Worm (Caenorhabditis elegans): ENCODE measurements around the gene dao-6.

The dao-6 gene

DNA sequence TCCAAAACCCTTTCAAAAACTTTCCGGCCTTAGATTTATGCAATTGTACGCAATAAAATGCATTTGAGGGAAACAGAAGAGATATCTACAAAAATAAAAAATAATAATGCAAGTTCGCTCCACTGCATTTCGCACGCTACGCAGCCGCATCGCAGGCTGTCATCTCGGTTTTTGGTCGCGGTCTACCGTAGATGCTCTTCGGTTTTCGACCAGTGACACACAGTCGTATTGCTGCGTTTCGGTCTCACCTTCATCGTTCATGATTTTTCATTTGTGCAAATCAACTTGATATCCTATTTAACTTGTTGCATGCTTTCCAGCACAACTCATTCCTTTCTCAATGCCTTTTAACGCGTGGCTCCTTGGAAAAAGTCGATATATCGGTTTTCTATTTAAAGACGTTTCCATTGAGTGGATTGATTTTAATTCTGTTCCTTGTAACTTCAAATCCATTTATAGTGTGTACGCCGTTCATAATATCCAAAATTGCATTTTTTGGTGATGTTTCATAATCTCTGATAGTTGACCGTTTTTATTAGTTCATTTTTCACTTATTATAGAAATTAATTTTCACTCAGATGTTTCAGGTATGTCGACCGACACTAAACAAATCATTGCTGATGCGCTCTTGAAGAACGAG, 44.8 kb upstream of the dao-6 start, which contains the start of gene vha-1 (continued):
- TF ChIP-seq nhr-76 (tag; optimal IDR thresholded peaks at IDR 0.05) (no peak), lsy-2 (tag; optimal IDR thresholded peaks at IDR 0.05) (peak; percentile 91)

DNA sequence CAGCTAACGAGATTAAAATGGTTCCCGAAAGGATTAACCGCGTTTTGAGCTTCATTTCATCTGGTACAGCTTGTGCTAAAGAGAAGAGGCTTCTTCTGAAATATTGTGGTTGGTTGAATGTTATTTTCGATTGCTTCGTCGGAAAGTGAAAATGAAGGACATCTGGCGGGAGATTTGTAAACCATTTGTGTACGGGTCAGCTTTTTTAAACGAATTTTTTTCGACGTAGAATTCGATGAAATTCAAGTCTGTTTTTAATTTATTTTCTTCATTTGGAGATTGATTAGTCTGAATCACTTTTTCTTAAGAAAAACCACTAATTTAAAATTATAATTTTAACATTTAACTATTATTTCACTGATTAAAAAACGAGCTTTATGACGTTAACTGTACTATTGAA, 44.3 kb upstream of the dao-6 start, which contains the start of gene sqv-3:
Gene sqv-3 (minus strand): TSS at position 101 of the 400 bp plus-strand sequence.
- TF ChIP-seq nhr-237 (tag; optimal IDR thresholded peaks at IDR 0.05) (no peak), ztf-11 (tag; optimal IDR thresholded peaks at IDR 0.05) (no peak), M03D4.4 (tag; optimal IDR thresholded peaks at IDR 0.05) (no peak), ham-2 (GFP tag; optimal IDR thresholded peaks at IDR 0.05) (no peak), lsy-2 (tag; optimal IDR thresholded peaks at IDR 0.05) (no peak), mab-5 (tag; optimal IDR thresholded peaks at IDR 0.05) (no peak), ceh-43 (GFP tag; optimal IDR thresholded peaks at IDR 0.05) (no peak), elt-3 (tag; optimal IDR thresholded peaks at IDR 0.05) (no peak), flh-1 (GFP tag; optimal IDR thresholded peaks at IDR 0.05) (no peak), mep-1 (tag; optimal IDR thresholded peaks at IDR 0.05) (no peak), cnd-1 (tag; optimal IDR thresholded peaks at IDR 0.05) (no peak), tbx-8 (GFP tag; optimal IDR thresholded peaks at IDR 0.05) (no peak), hlh-1 (tag; optimal IDR thresholded peaks at IDR 0.05) (no peak), unc-39 (tag; optimal IDR thresholded peaks at IDR 0.05) (no peak), ces-1 (GFP tag; optimal IDR thresholded peaks at IDR 0.05) (no peak), mls-2 (tag; optimal IDR thresholded peaks at IDR 0.05) (no peak)

DNA sequence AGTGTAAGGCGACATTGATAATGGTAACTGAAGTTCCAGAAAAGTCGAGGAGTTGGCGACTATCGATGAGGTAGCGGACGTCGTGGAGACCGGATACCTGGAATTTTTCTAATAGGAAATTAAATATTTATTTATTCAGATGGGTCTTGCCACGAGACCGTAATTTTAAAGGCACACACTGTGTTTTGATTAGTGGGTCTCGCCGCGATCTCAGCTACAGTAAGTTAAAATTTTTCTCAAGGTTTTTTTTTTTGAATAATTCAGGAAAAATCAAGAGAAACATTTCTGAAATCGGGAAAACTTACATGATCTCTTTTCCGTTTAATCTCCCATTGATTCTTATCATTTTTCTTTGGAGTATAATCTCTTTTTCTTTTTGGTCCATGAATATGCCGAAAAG, 43.1 kb upstream of the dao-6 start:
- TF ChIP-seq nhr-2 (tag; optimal IDR thresholded peaks at IDR 0.05) (no peak), unc-120 (tag; optimal IDR thresholded peaks at IDR 0.05; ENCODE audit: poor library complexity, severe bottlenecking) (no peak), lsy-2 (tag; optimal IDR thresholded peaks at IDR 0.05) (no peak), elt-3 (tag; optimal IDR thresholded peaks at IDR 0.05) (no peak), M03D4.4 (tag; optimal IDR thresholded peaks at IDR 0.05) (no peak), nhr-12 (tag; optimal IDR thresholded peaks at IDR 0.05) (no peak), mab-5 (tag; optimal IDR thresholded peaks at IDR 0.05) (no peak), sem-2 (GFP tag; optimal IDR thresholded peaks at IDR 0.05) (no peak), lin-13 (tag; optimal IDR thresholded peaks at IDR 0.05) (no peak), blmp-1 (tag; optimal IDR thresholded peaks at IDR 0.05) (no peak), mls-2 (tag; optimal IDR thresholded peaks at IDR 0.05) (no peak), cnd-1 (tag; optimal IDR thresholded peaks at IDR 0.05) (no peak), mep-1 (tag; optimal IDR thresholded peaks at IDR 0.05) (no peak), ceh-83 (GFP tag; optimal IDR thresholded peaks at IDR 0.05) (no peak), ztf-11 (tag; optimal IDR thresholded peaks at IDR 0.05) (no peak), drap-1 (GFP tag; optimal IDR thresholded peaks at IDR 0.05) (no peak)

DNA sequence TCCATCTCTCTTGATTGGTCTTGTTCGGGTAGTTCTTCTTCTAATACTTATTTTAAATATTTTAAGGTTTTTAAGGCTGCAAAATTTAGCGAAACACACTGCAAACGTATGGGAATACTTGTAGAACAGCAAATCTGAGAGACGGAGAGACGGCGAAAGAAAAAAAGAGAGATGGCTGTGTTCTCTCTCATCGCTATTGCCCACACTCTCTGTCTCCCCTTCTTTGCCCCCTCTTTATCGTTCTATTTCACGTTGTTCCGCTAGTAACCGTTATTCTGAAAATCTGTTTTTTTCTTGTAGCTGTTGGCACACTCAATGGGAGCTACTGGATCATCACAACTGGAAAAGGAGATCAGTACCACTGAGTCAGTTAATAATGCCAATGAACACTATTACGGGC, 40.3 kb upstream of the dao-6 start, which contains the start of gene usp-46:
Gene usp-46 (plus strand): TSS at position 301 of the 400 bp plus-strand sequence.
- TF ChIP-seq elt-3 (tag; optimal IDR thresholded peaks at IDR 0.05): no peak
- peak; percentile 16 for TF ChIP-seq ceh-39 (tag; optimal IDR thresholded peaks at IDR 0.05)
- TF ChIP-seq mab-5 (tag; optimal IDR thresholded peaks at IDR 0.05): no peak
- peak; percentile 20 for TF ChIP-seq unc-120 (tag; optimal IDR thresholded peaks at IDR 0.05; ENCODE audit: poor library complexity, severe bottlenecking)

ce11 chrIII:9775916-9776315, 39.9 kb upstream of the dao-6 start:
- no peak for TF ChIP-seq ceh-83 (GFP tag; optimal IDR thresholded peaks at IDR 0.05)
- no peak for TF ChIP-seq nhr-28 (tag; optimal IDR thresholded peaks at IDR 0.05)
- TF ChIP-seq ceh-39 (tag; optimal IDR thresholded peaks at IDR 0.05): no peak
- TF ChIP-seq ztf-11 (tag; optimal IDR thresholded peaks at IDR 0.05): no peak
- TF ChIP-seq mls-2 (tag; optimal IDR thresholded peaks at IDR 0.05): no peak
- no peak for TF ChIP-seq mep-1 (tag; optimal IDR thresholded peaks at IDR 0.05)
- TF ChIP-seq ham-2 (GFP tag; optimal IDR thresholded peaks at IDR 0.05): no peak
- no peak for TF ChIP-seq ces-1 (GFP tag; optimal IDR thresholded peaks at IDR 0.05)
- no peak for TF ChIP-seq cnd-1 (tag; optimal IDR thresholded peaks at IDR 0.05)
- TF ChIP-seq blmp-1 (tag; optimal IDR thresholded peaks at IDR 0.05): no peak

ce11 chrIII:9772394-9772793, 36.4 kb upstream of the dao-6 start:
- TF ChIP-seq mls-2 (tag; optimal IDR thresholded peaks at IDR 0.05) (no peak), snpc-4 (tag; optimal IDR thresholded peaks at IDR 0.05) (no peak), unc-62 (GFP tag; optimal IDR thresholded peaks at IDR 0.05) (no peak), hlh-1 (tag; optimal IDR thresholded peaks at IDR 0.05) (no peak), pha-4 (tag; optimal IDR thresholded peaks at IDR 0.05) (no peak), unc-39 (tag; optimal IDR thresholded peaks at IDR 0.05) (no peak), M03D4.4 (tag; optimal IDR thresholded peaks at IDR 0.05) (no peak), flh-1 (GFP tag; optimal IDR thresholded peaks at IDR 0.05) (no peak), nhr-76 (tag; optimal IDR thresholded peaks at IDR 0.05) (no peak), sptf-1 (tag; optimal IDR thresholded peaks at IDR 0.05) (no peak), bed-3 (GFP tag; optimal IDR thresholded peaks at IDR 0.05) (no peak), ceh-83 (GFP tag; optimal IDR thresholded peaks at IDR 0.05) (no peak), cnd-1 (tag; optimal IDR thresholded peaks at IDR 0.05) (no peak), elt-1 (tag; optimal IDR thresholded peaks at IDR 0.05; ENCODE audit: borderline replicate concordance, insufficient read depth) (no peak), lin-32 (GFP tag; optimal IDR thresholded peaks at IDR 0.05) (no peak), ham-2 (GFP tag; optimal IDR thresholded peaks at IDR 0.05) (no peak), elt-3 (tag; optimal IDR thresholded peaks at IDR 0.05) (no peak)

All from whole organism, mixed stage, embryonic.